Fruit fly (Drosophila melanogaster): ENCODE data around the gene CG13795.

Gene CG13795

DNA sequence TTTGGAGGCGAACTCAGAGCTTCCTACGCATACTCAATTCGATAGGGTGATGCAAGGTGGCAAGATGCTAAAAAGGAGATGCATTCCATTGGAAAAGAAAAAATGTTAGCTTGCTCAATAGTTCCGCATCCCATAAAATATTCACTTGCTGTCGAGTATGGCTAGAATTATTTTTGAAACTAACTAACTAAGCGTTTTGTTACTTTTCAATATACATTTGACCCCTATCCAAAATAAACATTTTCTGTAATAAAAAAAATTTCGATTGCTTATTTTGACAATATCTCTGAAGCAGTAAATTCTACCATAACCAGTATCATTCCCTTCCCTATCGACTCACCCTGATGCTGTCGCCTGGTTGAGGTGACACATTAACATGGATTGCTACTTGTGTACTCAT lies 22.6 kb downstream of the CG13795 start (continued):
- no peak for TF ChIP-seq CG12659 (GFP tag; optimal IDR thresholded peaks at IDR 0.05)
- peak; percentile 6 for TF ChIP-seq CG18619 (GFP tag; optimal IDR thresholded peaks at IDR 0.05)
- no peak for TF ChIP-seq CG13287 (GFP tag; IDR thresholded peaks at IDR 0.05; ENCODE audit: partially characterized antibody)
- TF ChIP-seq CG30403 (GFP tag; optimal IDR thresholded peaks at IDR 0.05) = no peak
- peak; percentile 35 for TF ChIP-seq slbo (GFP tag; IDR thresholded peaks at IDR 0.05)
- TF ChIP-seq chm (GFP tag; IDR thresholded peaks at IDR 0.05) = no peak
- TF ChIP-seq stwl (tag; optimal IDR thresholded peaks at IDR 0.05) = no peak
- TF ChIP-seq lab (GFP tag; optimal IDR thresholded peaks at IDR 0.05) = peak; percentile 23
- TF ChIP-seq ATbp (GFP tag; optimal IDR thresholded peaks at IDR 0.05) = no peak
- TF ChIP-seq CG4404 (GFP tag; IDR thresholded peaks at IDR 0.05) = no peak
- TF ChIP-seq trh (GFP tag; optimal IDR thresholded peaks at IDR 0.05) = no peak
- no peak for TF ChIP-seq hbn (GFP tag; IDR thresholded peaks at IDR 0.05; ENCODE audit: partially characterized antibody)
- TF ChIP-seq D19A (tag; optimal IDR thresholded peaks at IDR 0.05) = no peak
- peak; percentile 45; the same call in 1 of the 2 replicates for TF ChIP-seq CG32767 (GFP tag; IDR thresholded peaks at IDR 0.05)
- peak; percentile 45 for TF ChIP-seq CG9817 (tag; optimal IDR thresholded peaks at IDR 0.05)
- TF ChIP-seq Drgx (GFP tag; IDR thresholded peaks at IDR 0.05) = peak; percentile 38; the same call in 1 of the 2 replicates
- TF ChIP-seq CG6689 (GFP tag; IDR thresholded peaks at IDR 0.05) = peak; percentile 18; the same call in 1 of the 2 replicates
- no peak for TF ChIP-seq ci (GFP tag; IDR thresholded peaks at IDR 0.05)
- no peak for TF ChIP-seq salm (tag; optimal IDR thresholded peaks at IDR 0.05)
- peak; percentile 20 for TF ChIP-seq CG3281 (GFP tag; optimal IDR thresholded peaks at IDR 0.05)
- TF ChIP-seq Jarid2 (GFP tag; optimal IDR thresholded peaks at IDR 0.05) = no peak
- no peak for TF ChIP-seq Asciz (GFP tag; optimal IDR thresholded peaks at IDR 0.05)
- no peak for TF ChIP-seq CG7928 (GFP tag; optimal IDR thresholded peaks at IDR 0.05)
- TF ChIP-seq H2.0 (GFP tag; IDR thresholded peaks at IDR 0.05) = peak; percentile 22; the same call in 1 of the 2 replicates
- peak; percentile 3 for TF ChIP-seq HHEX (GFP tag; optimal IDR thresholded peaks at IDR 0.05)
- no peak for TF ChIP-seq Trl (optimal IDR thresholded peaks at IDR 0.05)
- no peak for TF ChIP-seq Trl (GFP tag; optimal IDR thresholded peaks at IDR 0.05)
- no peak for TF ChIP-seq Hr3 (GFP tag; optimal IDR thresholded peaks at IDR 0.05)
- no peak for TF ChIP-seq gsb-n (tag; optimal IDR thresholded peaks at IDR 0.05)
- no peak for TF ChIP-seq exex (tag; optimal IDR thresholded peaks at IDR 0.05)
- no peak for TF ChIP-seq esg (GFP tag; conservative IDR thresholded peaks at IDR 0.05)
- TF ChIP-seq Eip74EF (GFP tag; optimal IDR thresholded peaks at IDR 0.05) = no peak
- no peak for TF ChIP-seq CG12104 (GFP tag; optimal IDR thresholded peaks at IDR 0.05)
- peak; percentile 14; the same call in 1 of the 2 replicates for TF ChIP-seq ranshi (GFP tag; IDR thresholded peaks at IDR 0.05)
- TF ChIP-seq Sox102F (GFP tag; optimal IDR thresholded peaks at IDR 0.05) = peak; percentile 25
- no peak for TF ChIP-seq CG12236 (GFP tag; optimal IDR thresholded peaks at IDR 0.05)
- TF ChIP-seq sqz (GFP tag; optimal IDR thresholded peaks at IDR 0.05) = no peak
- TF ChIP-seq CG17829 (tag; optimal IDR thresholded peaks at IDR 0.05) = no peak
- TF ChIP-seq Hmr (GFP tag; optimal IDR thresholded peaks at IDR 0.05) = peak; percentile 35
- TF ChIP-seq onecut (GFP tag; IDR thresholded peaks at IDR 0.05) = no peak
- TF ChIP-seq CG1529 (GFP tag; optimal IDR thresholded peaks at IDR 0.05) = no peak
- TF ChIP-seq Dbx (GFP tag; IDR thresholded peaks at IDR 0.05) = peak; percentile 31; the same call in 1 of the 3 replicates
- TF ChIP-seq Blimp-1 (GFP tag; optimal IDR thresholded peaks at IDR 0.05) = no peak
- no peak for TF ChIP-seq MESR4 (GFP tag; optimal IDR thresholded peaks at IDR 0.05)
- peak; percentile 19 for TF ChIP-seq sd (tag; optimal IDR thresholded peaks at IDR 0.05)
- TF ChIP-seq sr (GFP tag; IDR thresholded peaks at IDR 0.05) = peak; percentile 60; the same call in 2 of the 3 replicates
